Fruit fly (Drosophila melanogaster) S2 (cell line): ENCODE measurements around the gene CG13700.

Experiments
- CG8478 ChIP-seq: fragments of >200 bp; optimal IDR thresholded peaks from 2 replicates; lab custom pipeline; 2018
- CTCF ChIP-seq, 2 experiments: fragments of >200 bp; optimal IDR thresholded peaks; 2 replicates each; lab custom pipeline; 2018

DNA sequence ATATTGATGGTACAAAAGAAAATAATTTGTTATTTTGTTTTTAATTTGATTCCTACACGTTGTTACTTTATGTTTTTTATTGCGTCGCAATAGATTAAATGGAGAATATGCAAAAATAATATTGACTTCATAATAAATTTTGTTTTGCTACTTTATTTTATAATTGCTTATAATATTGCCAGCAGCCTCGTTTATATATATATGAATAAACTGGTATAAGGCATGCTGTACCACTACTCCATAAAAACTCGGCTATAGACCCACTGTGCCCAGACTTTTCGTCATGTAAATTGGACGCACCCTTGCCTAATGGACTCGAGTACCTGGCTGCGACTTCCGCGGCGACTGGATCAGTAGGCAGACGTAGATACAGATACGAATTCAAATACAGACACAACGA lies 47.6 kb upstream of the CG13700 start:
- no peak for TF ChIP-seq CTCF (optimal IDR thresholded peaks at IDR 0.05; lab: Kevin White, UChicago)
- no peak for TF ChIP-seq CG8478
